Fruit fly (Drosophila melanogaster) whole organism, embryonic: ENCODE data around the gene Mst89B.

Experiments used
- Blimp-1 ChIP-seq: fragments of 200-800 bp; sonication (Bioruptor generic); optimal IDR thresholded peaks from 3 replicates; lab custom pipeline; 2018; ENCODE audit warnings: missing biosample characterization, missing genetic modification characterization, mild to moderate bottlenecking, moderate library complexity, missing genetic modification reagents
- CG10274 ChIP-seq: fragments of 200-800 bp; sonication (Bioruptor generic); optimal IDR thresholded peaks from 3 replicates; lab custom pipeline; 2017; ENCODE audit warnings: missing biosample characterization, mild to moderate bottlenecking, missing genetic modification characterization
- CG10543 ChIP-seq: fragments of 200-800 bp; sonication (Bioruptor generic); optimal IDR thresholded peaks from 3 replicates; lab custom pipeline; 2017; ENCODE audit warnings: missing biosample characterization, mild to moderate bottlenecking, missing genetic modification characterization, moderate library complexity
- CG12236 ChIP-seq: fragments of 200-800 bp; sonication (Bioruptor generic); optimal IDR thresholded peaks from 2 replicates; lab custom pipeline; 2016; ENCODE audit warnings: missing biosample characterization, missing genetic modification characterization
- CG13624 ChIP-seq: fragments of 200-800 bp; sonication (Bioruptor generic); optimal IDR thresholded peaks from 2 replicates; lab custom pipeline; 2016; ENCODE audit warnings: missing biosample characterization, missing genetic modification characterization
- CG17385 ChIP-seq: fragments of 200-800 bp; sonication (Bioruptor generic); optimal IDR thresholded peaks from 3 replicates; lab custom pipeline; 2018; ENCODE audit warnings: missing biosample characterization, mild to moderate bottlenecking, missing genetic modification characterization
- CG17802 ChIP-seq: fragments of 200-800 bp; sonication (Bioruptor generic); optimal IDR thresholded peaks from 2 replicates; lab custom pipeline; 2018; ENCODE audit warnings: missing biosample characterization, mild to moderate bottlenecking, missing genetic modification characterization, moderate library complexity
- CG17912 ChIP-seq: fragments of 200-800 bp; sonication (Bioruptor generic); optimal IDR thresholded peaks from 2 replicates; lab custom pipeline; 2018; ENCODE audit warnings: missing biosample characterization, mild to moderate bottlenecking, missing genetic modification characterization
- CG1832 ChIP-seq: fragments of 200-800 bp; sonication (Bioruptor generic); optimal IDR thresholded peaks from 2 replicates; lab custom pipeline; 2017; ENCODE audit warnings: missing biosample characterization, mild to moderate bottlenecking, missing genetic modification characterization, inconsistent platforms
- CG31388 ChIP-seq: fragments of 200-800 bp; sonication (Bioruptor generic); optimal IDR thresholded peaks from 2 replicates; lab custom pipeline; 2016; ENCODE audit warnings: missing biosample characterization, missing genetic modification characterization
- CG3163 ChIP-seq: fragments of 200-800 bp; sonication (Bioruptor generic); optimal IDR thresholded peaks from 3 replicates; lab custom pipeline; 2016; ENCODE audit warnings: missing biosample characterization, missing genetic modification characterization
- CG34224 ChIP-seq: fragments of 200-800 bp; sonication (Bioruptor generic); IDR thresholded peaks from 3 replicates; pipeline ENCODE4 v1.3.6; 2022; ENCODE audit warnings: missing biosample characterization, missing genetic modification characterization; ENCODE audit not compliant: partially characterized antibody
- CG3838 ChIP-seq: fragments of 200-800 bp; sonication (Bioruptor generic); optimal IDR thresholded peaks from 3 replicates; lab custom pipeline; 2016; ENCODE audit warnings: missing biosample characterization, missing genetic modification characterization
- CG4404 ChIP-seq: fragments of 200-800 bp; sonication (Bioruptor generic); IDR thresholded peaks from 2 replicates; pipeline ENCODE4 v1.3.6; 2022; ENCODE audit warnings: missing biosample characterization, missing genetic modification characterization
- CG5245 ChIP-seq: fragments of 200-800 bp; sonication (Bioruptor generic); optimal IDR thresholded peaks from 3 replicates; lab custom pipeline; 2016; ENCODE audit warnings: missing biosample characterization, missing genetic modification characterization
- CG6791 ChIP-seq: fragments of 200-800 bp; sonication (Bioruptor generic); IDR thresholded peaks from 3 replicates; pipeline ENCODE4 v1.3.6; 2022; ENCODE audit warnings: missing biosample characterization, missing genetic modification characterization; ENCODE audit not compliant: partially characterized antibody
- CG7786 ChIP-seq: fragments of 200-800 bp; sonication (Bioruptor generic); optimal IDR thresholded peaks from 2 replicates; lab custom pipeline; 2016; ENCODE audit warnings: missing biosample characterization, missing genetic modification characterization
- CG9932 ChIP-seq: fragments of 200-800 bp; sonication (Bioruptor generic); IDR thresholded peaks from 2 replicates; pipeline ENCODE4 v1.3.6; 2022; ENCODE audit warnings: missing biosample characterization, missing genetic modification characterization
- Dbx ChIP-seq: fragments of 200-800 bp; sonication (Bioruptor generic); IDR thresholded peaks from 3 replicates; pipeline ENCODE4 v1.3.6; 2022; ENCODE audit warnings: missing biosample characterization, missing genetic modification characterization
- Dref ChIP-seq: fragments of 200-800 bp; sonication (Bioruptor generic); IDR thresholded peaks from 2 replicates; pipeline ENCODE4 v1.3.6; 2022; ENCODE audit warnings: missing biosample characterization, missing genetic modification characterization
- GATAe ChIP-seq: fragments of 200-800 bp; sonication (Bioruptor generic); conservative IDR thresholded peaks from 2 replicates; pipeline ENCODE4 v1.3.6; 2022; ENCODE audit warnings: missing biosample characterization, missing genetic modification characterization
- HLHmδ ChIP-seq: fragments of 200-800 bp; sonication (Bioruptor generic); optimal IDR thresholded peaks from 2 replicates; lab custom pipeline; 2018; ENCODE audit warnings: missing biosample characterization, mild to moderate bottlenecking, missing genetic modification characterization, moderate library complexity
- Hmx ChIP-seq: fragments of 200-800 bp; sonication (Bioruptor generic); optimal IDR thresholded peaks from 2 replicates; lab custom pipeline; 2016; ENCODE audit warnings: missing biosample characterization, missing genetic modification characterization
- Hr78 ChIP-seq, 2 experiments: fragments of 200-800 bp in 1 of 2; fragments of >200 bp in 1 of 2; sonication (Bioruptor generic) in 1 of 2; optimal IDR thresholded peaks; 2 replicates each; lab custom pipeline; 2017 to 2019; ENCODE audit warnings: missing biosample characterization in 2 of 2, missing genetic modification characterization in 2 of 2, mild to moderate bottlenecking in 1 of 2, moderate library complexity in 1 of 2
- Rfx ChIP-seq: fragments of 200-800 bp; sonication (Bioruptor generic); IDR thresholded peaks from 2 replicates; pipeline ENCODE4 v1.3.6; 2022; ENCODE audit warnings: missing biosample characterization, missing genetic modification characterization
- ac ChIP-seq: fragments of 200-800 bp; sonication (Bioruptor generic); optimal IDR thresholded peaks from 3 replicates; lab custom pipeline; 2017; ENCODE audit warnings: missing biosample characterization, mild to moderate bottlenecking, missing genetic modification characterization
- al ChIP-seq: fragments of 200-800 bp; sonication (Bioruptor generic); IDR thresholded peaks from 2 replicates; pipeline ENCODE4 v1.3.6; 2022; ENCODE audit warnings: missing biosample characterization, missing genetic modification characterization
- bcd ChIP-seq: fragments of 200-800 bp; sonication (Bioruptor generic); optimal IDR thresholded peaks from 2 replicates; lab custom pipeline; 2017; ENCODE audit warnings: missing biosample characterization, mild to moderate bottlenecking, missing genetic modification characterization
- cato ChIP-seq: fragments of 200-800 bp; sonication (Bioruptor generic); optimal IDR thresholded peaks from 2 replicates; lab custom pipeline; 2016; ENCODE audit warnings: missing biosample characterization, missing genetic modification characterization, borderline replicate concordance
- cg ChIP-seq: fragments of 200-800 bp; sonication (Bioruptor generic); optimal IDR thresholded peaks from 3 replicates; lab custom pipeline; 2019; ENCODE audit warnings: missing biosample characterization, mild to moderate bottlenecking, missing genetic modification characterization, moderate library complexity
- eve ChIP-seq, 2 experiments: fragments of >200 bp; optimal IDR thresholded peaks; 2 replicates each; lab custom pipeline; 2017; ENCODE audit warnings: missing biosample characterization in 2 of 2, missing genetic modification characterization in 2 of 2
- exex ChIP-seq: fragments of 200-800 bp; sonication (Bioruptor generic); optimal IDR thresholded peaks from 4 replicates; lab custom pipeline; 2018; ENCODE audit warnings: missing biosample characterization, mild to moderate bottlenecking, missing genetic modification characterization, moderate library complexity
- grau ChIP-seq: fragments of 200-800 bp; optimal IDR thresholded peaks from 3 replicates; lab custom pipeline; 2019; ENCODE audit warnings: missing biosample characterization, mild to moderate bottlenecking, missing genetic modification characterization, moderate library complexity
- gro ChIP-seq: fragments of 200-800 bp; sonication (Bioruptor generic); optimal IDR thresholded peaks from 2 replicates; lab custom pipeline; 2016; ENCODE audit warnings: missing biosample characterization, missing genetic modification characterization
- ind ChIP-seq: fragments of 200-800 bp; sonication (Bioruptor generic); optimal IDR thresholded peaks from 3 replicates; lab custom pipeline; 2016; ENCODE audit warnings: missing biosample characterization, missing genetic modification characterization
- jigr1 ChIP-seq: fragments of 200-800 bp; sonication (Bioruptor generic); IDR thresholded peaks from 3 replicates; pipeline ENCODE4 v1.3.6; 2022; ENCODE audit warnings: missing biosample characterization, missing genetic modification characterization
- jing ChIP-seq: fragments of 200-800 bp; sonication (Bioruptor generic); optimal IDR thresholded peaks from 2 replicates; lab custom pipeline; 2018; ENCODE audit warnings: missing biosample characterization, mild to moderate bottlenecking, missing genetic modification characterization
- lbe ChIP-seq: fragments of 200-800 bp; sonication (Bioruptor generic); optimal IDR thresholded peaks from 2 replicates; lab custom pipeline; 2016; ENCODE audit warnings: missing biosample characterization, mild to moderate bottlenecking, missing genetic modification characterization
- lmd ChIP-seq: fragments of 200-800 bp; sonication (Bioruptor generic); IDR thresholded peaks from 2 replicates; pipeline ENCODE4 v1.3.6; 2022; ENCODE audit warnings: missing biosample characterization, missing genetic modification characterization
- nerfin-1 ChIP-seq: fragments of 200-800 bp; sonication (Bioruptor generic); optimal IDR thresholded peaks from 3 replicates; lab custom pipeline; 2019; ENCODE audit warnings: missing biosample characterization, mild to moderate bottlenecking, missing genetic modification characterization, moderate library complexity
- pzg ChIP-seq: fragments of 200-800 bp; sonication (Bioruptor generic); optimal IDR thresholded peaks from 3 replicates; lab custom pipeline; 2018; ENCODE audit warnings: missing biosample characterization, mild to moderate bottlenecking, missing genetic modification characterization, moderate library complexity
- scrt ChIP-seq: fragments of 200-800 bp; sonication (Bioruptor generic); optimal IDR thresholded peaks from 2 replicates; lab custom pipeline; 2018; ENCODE audit warnings: missing biosample characterization, mild to moderate bottlenecking, missing genetic modification characterization, moderate library complexity
- sens ChIP-seq: fragments of 200-800 bp; sonication (Bioruptor generic); peaks from one replicate; lab custom pipeline; 2016; ENCODE audit warnings: missing biosample characterization, missing genetic modification characterization
- shn ChIP-seq: fragments of 200-800 bp; sonication (Bioruptor generic); optimal IDR thresholded peaks from 3 replicates; lab custom pipeline; 2016; ENCODE audit warnings: missing biosample characterization, missing genetic modification characterization
- slou ChIP-seq: fragments of 200-800 bp; sonication (Bioruptor generic); optimal IDR thresholded peaks from 3 replicates; lab custom pipeline; 2016; ENCODE audit warnings: missing biosample characterization, missing genetic modification characterization
- slp2 ChIP-seq: fragments of 200-800 bp; sonication (Bioruptor generic); optimal IDR thresholded peaks from 2 replicates; lab custom pipeline; 2016; ENCODE audit warnings: missing biosample characterization, missing genetic modification characterization
- sug ChIP-seq: fragments of 200-800 bp; optimal IDR thresholded peaks from 2 replicates; lab custom pipeline; 2019; ENCODE audit warnings: missing biosample characterization, mild to moderate bottlenecking, missing genetic modification characterization, moderate library complexity
- twi ChIP-seq: fragments of 200-800 bp; optimal IDR thresholded peaks from 2 replicates; lab custom pipeline; 2019; ENCODE audit warnings: missing biosample characterization, mild to moderate bottlenecking, missing genetic modification characterization, moderate library complexity

Gene Mst89B

dm6 chr3R:16227074-16227473 lies 39.7 kb upstream of the Mst89B start (continued):
- no peak for TF ChIP-seq Dref
- TF ChIP-seq shn (GFP tag; lab: Kevin White, UChicago), result no peak
- TF ChIP-seq CG10274, result no peak
- no peak for TF ChIP-seq ind (GFP tag; lab: Kevin White, UChicago)
- peak; percentile 89 for TF ChIP-seq Blimp-1 (GFP tag; lab: Kevin White, UChicago)
- no peak for TF ChIP-seq CG6791 (GFP tag; lab: Robert Waterston, UW)
- no peak for TF ChIP-seq twi (tag; lab: Kevin White, UChicago)
- no peak for TF ChIP-seq lmd
- no peak for TF ChIP-seq slou (GFP tag; lab: Kevin White, UChicago)
- TF ChIP-seq pzg (GFP tag; lab: Kevin White, UChicago), result no peak
- TF ChIP-seq CG10543 (GFP tag; lab: Kevin White, UChicago), result peak; percentile 23
- no peak for TF ChIP-seq CG34224
- TF ChIP-seq CG9932 (GFP tag; lab: Robert Waterston, UW), result no peak
- peak in 1 of 2 experiments; percentile 44 for TF ChIP-seq Hr78 (GFP tag; optimal IDR thresholded peaks at IDR 0.05; lab: Kevin White, UChicago)
- no peak for TF ChIP-seq CG17802 (tag; lab: Kevin White, UChicago)
- no peak for TF ChIP-seq CG17912 (GFP tag; lab: Kevin White, UChicago)
- no peak for TF ChIP-seq ac
- TF ChIP-seq CG7786 (GFP tag; lab: Kevin White, UChicago), result no peak
- no peak for TF ChIP-seq bcd (GFP tag; lab: Kevin White, UChicago)
- TF ChIP-seq, all 482 proteins: peak for 16

- TF ChIP-seq sug (tag; lab: Kevin White, UChicago) (peak; percentile 3), jigr1 (GFP tag; lab: Robert Waterston, UW) (no peak), eve (GFP tag; optimal IDR thresholded peaks at IDR 0.05; lab: Kevin White, UChicago) (peak in 1 of 2 experiments; percentile 73), CG31388 (GFP tag; lab: Kevin White, UChicago) (no peak), GATAe (GFP tag; lab: Robert Waterston, UW) (no peak), CG3838 (GFP tag; lab: Kevin White, UChicago) (no peak), grau (tag; lab: Kevin White, UChicago) (peak; percentile 51), al (GFP tag; lab: Robert Waterston, UW) (no peak), cato (GFP tag; lab: Kevin White, UChicago) (no peak), CG3163 (GFP tag; lab: Kevin White, UChicago) (peak; percentile 7), CG4404 (no peak), nerfin-1 (tag; lab: Kevin White, UChicago) (peak; percentile 54), Rfx (GFP tag; lab: Robert Waterston, UW) (no peak), jing (GFP tag; lab: Kevin White, UChicago) (no peak), CG12236 (GFP tag; lab: Kevin White, UChicago) (no peak), Dbx (GFP tag; lab: Robert Waterston, UW) (no peak), CG17385 (GFP tag; lab: Kevin White, UChicago) (peak; percentile 62), gro (GFP tag; lab: Kevin White, UChicago) (peak; percentile 53), cg (GFP tag; lab: Kevin White, UChicago) (peak; percentile 60), CG13624 (GFP tag; lab: Kevin White, UChicago) (no peak), slp2 (GFP tag; lab: Kevin White, UChicago) (no peak), Hr78 (GFP tag; optimal IDR thresholded peaks at IDR 0.05; lab: Kevin White, UChicago) (peak in 1 of 2 experiments; percentile 28), lbe (GFP tag; lab: Kevin White, UChicago) (peak; percentile 39), scrt (GFP tag; lab: Kevin White, UChicago) (peak; percentile 79), sens (GFP tag; lab: Kevin White, UChicago) (peak; percentile 72), CG1832 (peak; percentile 29), Hmx (GFP tag; lab: Kevin White, UChicago) (no peak), HLHmδ (peak; percentile 36), CG5245 (GFP tag; lab: Kevin White, UChicago) (no peak), exex (tag; lab: Kevin White, UChicago) (peak; percentile 12)
Measured at dm6 chr3R:16228719-16229704, 37.8 kb upstream of the Mst89B start.
